Worm (Caenorhabditis elegans) whole organism, L4 larva: ENCODE results near the gene F35E12.6.

Experiments used
- D1046.2 ChIP-seq: fragments of 200-800 bp; sonication (Bioruptor generic); IDR thresholded peaks from 2 replicates; pipeline ENCODE4 v1.3.6; 2022; ENCODE audit warnings: missing genetic modification characterization, missing compliant biosample characterization
- F26F4.8 ChIP-seq: fragments of 200-800 bp; sonication (Bioruptor generic); conservative IDR thresholded peaks from 2 replicates; pipeline ENCODE4 v1.3.6; 2022; ENCODE audit warnings: missing genetic modification characterization, missing compliant biosample characterization
- F49E8.2 ChIP-seq: sonication (generic microtip); optimal IDR thresholded peaks from 2 replicates; lab custom pipeline; 2016; ENCODE audit warnings: missing compliant biosample characterization, mild to moderate bottlenecking, missing genetic modification characterization, borderline replicate concordance
- R02D3.7 ChIP-seq: fragments of 150-350 bp; sonication (generic microtip); optimal IDR thresholded peaks from 3 replicates; lab custom pipeline; 2014; ENCODE audit warnings: missing biosample characterization, missing genetic modification characterization
- T26A8.4 ChIP-seq: fragments of 200-800 bp; sonication (Bioruptor generic); IDR thresholded peaks from 2 replicates; pipeline ENCODE4 v1.3.6; 2022; ENCODE audit warnings: missing genetic modification characterization, missing compliant biosample characterization
- Y75B8A.6 ChIP-seq: fragments of 200-800 bp; sonication (Bioruptor generic); IDR thresholded peaks from 2 replicates; pipeline ENCODE4 v1.3.6; 2022; ENCODE audit warnings: missing genetic modification reagents, missing genetic modification characterization, missing compliant biosample characterization
- ZK337.2 ChIP-seq: fragments of 200-800 bp; sonication (Bioruptor generic); IDR thresholded peaks from 2 replicates; pipeline ENCODE4 v1.3.6; 2022; ENCODE audit warnings: missing genetic modification reagents, missing genetic modification characterization, missing compliant biosample characterization
- ZK546.5 ChIP-seq, 2 experiments: sonication (generic microtip); optimal IDR thresholded peaks; 2 replicates each; lab custom pipeline; 2017; ENCODE audit warnings: missing biosample characterization in 2 of 2, missing genetic modification characterization in 2 of 2
- aha-1 ChIP-seq: fragments of 150-350 bp; peaks from one replicate; lab custom pipeline; 2014; ENCODE audit warnings: missing biosample characterization, missing genetic modification characterization
- attf-4 ChIP-seq: sonication (generic microtip); optimal IDR thresholded peaks from 3 replicates; lab custom pipeline; 2017; ENCODE audit warnings: missing biosample characterization, missing genetic modification characterization
- ceh-44 ChIP-seq: fragments of 200-800 bp; sonication (Bioruptor generic); IDR thresholded peaks from 2 replicates; pipeline ENCODE4 v1.3.6; 2022; ENCODE audit warnings: missing genetic modification reagents, missing genetic modification characterization, missing compliant biosample characterization
- ceh-62 ChIP-seq: sonication (generic microtip); optimal IDR thresholded peaks from 2 replicates; lab custom pipeline; 2017; ENCODE audit warnings: missing biosample characterization, missing genetic modification characterization
- ctbp-1 ChIP-seq: fragments of 200-800 bp; sonication (Bioruptor generic); IDR thresholded peaks from 2 replicates; pipeline ENCODE4 v1.3.6; 2022; ENCODE audit warnings: missing genetic modification reagents, missing genetic modification characterization, missing compliant biosample characterization
- daf-16 ChIP-seq, 3 experiments: sonication (generic microtip); optimal IDR thresholded peaks; 2 replicates each; lab custom pipeline; 2016 to 2017; ENCODE audit warnings: missing genetic modification characterization in 3 of 3, missing genetic modification reagents in 3 of 3, mild to moderate bottlenecking in 2 of 3, missing compliant biosample characterization in 2 of 3, missing biosample characterization in 1 of 3, moderate library complexity in 1 of 3
- daf-19 ChIP-seq: fragments of 200-800 bp; sonication (Bioruptor generic); conservative IDR thresholded peaks from 2 replicates; pipeline ENCODE4 v1.3.6; 2022; ENCODE audit warnings: missing genetic modification characterization, missing compliant biosample characterization
- dmd-6 ChIP-seq: fragments of 200-800 bp; sonication (Bioruptor generic); IDR thresholded peaks from 2 replicates; pipeline ENCODE4 v1.3.6; 2022; ENCODE audit warnings: missing genetic modification reagents, missing genetic modification characterization, missing compliant biosample characterization
- dmd-9 ChIP-seq: fragments of 200-800 bp; sonication (Bioruptor generic); IDR thresholded peaks from 2 replicates; pipeline ENCODE4 v1.3.6; 2022; ENCODE audit warnings: missing genetic modification reagents, missing genetic modification characterization, missing compliant biosample characterization
- dpl-1 ChIP-seq: fragments of 150-350 bp; optimal IDR thresholded peaks from 2 replicates; lab custom pipeline; 2014; ENCODE audit warnings: missing biosample characterization, missing genetic modification reagents, missing genetic modification characterization
- dve-1 ChIP-seq: sonication (generic microtip); optimal IDR thresholded peaks from 2 replicates; lab custom pipeline; 2017; ENCODE audit warnings: antibody characterized with exemption, mild to moderate bottlenecking, missing genetic modification characterization, missing compliant biosample characterization; ENCODE audit not compliant: insufficient read depth
- hlh-11 ChIP-seq: fragments of 200-800 bp; sonication (Bioruptor generic); optimal IDR thresholded peaks from 2 replicates; lab custom pipeline; 2018; ENCODE audit warnings: mild to moderate bottlenecking, missing genetic modification characterization, missing compliant biosample characterization
- hmg-1.1 ChIP-seq: fragments of 200-800 bp; sonication (Bioruptor generic); IDR thresholded peaks from 2 replicates; pipeline ENCODE4 v1.3.6; 2022; ENCODE audit warnings: missing genetic modification reagents, missing genetic modification characterization, missing compliant biosample characterization
- jun-1 ChIP-seq: fragments of 150-350 bp; optimal IDR thresholded peaks from 2 replicates; lab custom pipeline; 2014; ENCODE audit warnings: missing biosample characterization, missing genetic modification reagents, missing genetic modification characterization
- lin-15B ChIP-seq: fragments of 150-350 bp; sonication (generic microtip); optimal IDR thresholded peaks from 3 replicates; lab custom pipeline; 2014; ENCODE audit warnings: missing biosample characterization, missing genetic modification characterization
- lin-39 ChIP-seq: fragments of 150-350 bp; optimal IDR thresholded peaks from 2 replicates; lab custom pipeline; 2014; ENCODE audit warnings: missing biosample characterization, missing genetic modification reagents, missing genetic modification characterization
- lir-3 ChIP-seq: sonication (generic microtip); optimal IDR thresholded peaks from 2 replicates; lab custom pipeline; 2016; ENCODE audit warnings: mild to moderate bottlenecking, missing genetic modification characterization, missing compliant biosample characterization
- mep-1 ChIP-seq: fragments of 150-350 bp; sonication (generic microtip); optimal IDR thresholded peaks from 3 replicates; lab custom pipeline; 2014; ENCODE audit warnings: missing biosample characterization, missing genetic modification characterization
- mxl-3 ChIP-seq: fragments of 200-800 bp; sonication (Bioruptor generic); optimal IDR thresholded peaks from 2 replicates; lab custom pipeline; 2018; ENCODE audit warnings: mild to moderate bottlenecking, missing genetic modification characterization, missing compliant biosample characterization
- nhr-102 ChIP-seq: sonication (generic microtip); optimal IDR thresholded peaks from 2 replicates; lab custom pipeline; 2016; ENCODE audit warnings: mild to moderate bottlenecking, missing genetic modification characterization, moderate library complexity, missing compliant biosample characterization
- nhr-11 ChIP-seq: fragments of 150-350 bp; optimal IDR thresholded peaks from 2 replicates; lab custom pipeline; 2014; ENCODE audit warnings: missing biosample characterization, missing genetic modification characterization
- nhr-111 ChIP-seq: fragments of 200-800 bp; sonication (Bioruptor generic); optimal IDR thresholded peaks from 2 replicates; lab custom pipeline; 2018; ENCODE audit warnings: mild to moderate bottlenecking, missing genetic modification characterization, missing compliant biosample characterization
- nhr-237 ChIP-seq: sonication (generic microtip); optimal IDR thresholded peaks from 2 replicates; lab custom pipeline; 2017; ENCODE audit warnings: missing biosample characterization, missing genetic modification characterization
- nhr-28 ChIP-seq: fragments of 150-350 bp; optimal IDR thresholded peaks from 2 replicates; lab custom pipeline; 2014; ENCODE audit warnings: missing biosample characterization, missing genetic modification characterization
- nhr-42 ChIP-seq: fragments of 200-800 bp; sonication (Bioruptor generic); IDR thresholded peaks from 2 replicates; pipeline ENCODE4 v1.3.6; 2022; ENCODE audit warnings: missing genetic modification characterization, missing compliant biosample characterization
- nhr-48 ChIP-seq: sonication (generic microtip); optimal IDR thresholded peaks from 2 replicates; lab custom pipeline; 2016; ENCODE audit warnings: mild to moderate bottlenecking, missing genetic modification characterization, missing compliant biosample characterization
- nhr-6 ChIP-seq: fragments of 150-350 bp; optimal IDR thresholded peaks from 2 replicates; lab custom pipeline; 2014; ENCODE audit warnings: missing biosample characterization, missing genetic modification characterization
- nhr-77 ChIP-seq: fragments of 150-350 bp; optimal IDR thresholded peaks from 2 replicates; lab custom pipeline; 2014; ENCODE audit warnings: missing biosample characterization, missing genetic modification characterization
- php-3 ChIP-seq: fragments of 200-800 bp; sonication (Bioruptor generic); IDR thresholded peaks from 2 replicates; pipeline ENCODE4 v1.3.6; 2022; ENCODE audit warnings: missing genetic modification reagents, missing genetic modification characterization, missing compliant biosample characterization
- pqm-1 ChIP-seq: sonication (generic microtip); optimal IDR thresholded peaks from 2 replicates; lab custom pipeline; 2017; ENCODE audit warnings: missing biosample characterization, missing genetic modification characterization
- saeg-2 ChIP-seq: fragments of 200-800 bp; sonication (Bioruptor generic); IDR thresholded peaks from 2 replicates; pipeline ENCODE4 v1.3.6; 2022; ENCODE audit warnings: missing genetic modification reagents, missing genetic modification characterization, missing compliant biosample characterization
- sdz-12 ChIP-seq: fragments of 200-800 bp; sonication (Bioruptor generic); optimal IDR thresholded peaks from 2 replicates; lab custom pipeline; 2018; ENCODE audit warnings: mild to moderate bottlenecking, missing genetic modification characterization, missing compliant biosample characterization
- tag-97 ChIP-seq: fragments of 200-800 bp; sonication (Bioruptor generic); IDR thresholded peaks from 2 replicates; pipeline ENCODE4 v1.3.6; 2022; ENCODE audit warnings: missing genetic modification characterization, missing compliant biosample characterization
- unc-39 ChIP-seq: sonication (generic microtip); optimal IDR thresholded peaks from 2 replicates; lab custom pipeline; 2017; ENCODE audit warnings: missing biosample characterization, missing genetic modification characterization
- unc-62 ChIP-seq, 3 experiments: fragments of 150-350 bp in 1 of 3; sonication (generic microtip); optimal IDR thresholded peaks in 2 of 3; peaks in 1 of 3; 1 replicate in 1 of 3; 2 replicates in 2 of 3; lab custom pipeline; 2014 to 2017; ENCODE audit warnings: missing biosample characterization in 3 of 3, missing genetic modification characterization in 3 of 3, missing genetic modification reagents in 3 of 3, missing genotype in 1 of 3
- zag-1 ChIP-seq: fragments of 150-350 bp; optimal IDR thresholded peaks from 2 replicates; lab custom pipeline; 2014; ENCODE audit warnings: missing biosample characterization, missing genetic modification characterization
- zip-11 ChIP-seq: fragments of 200-800 bp; sonication (Bioruptor generic); IDR thresholded peaks from 2 replicates; pipeline ENCODE4 v1.3.6; 2022; ENCODE audit warnings: missing genetic modification characterization, missing compliant biosample characterization
- zip-2 ChIP-seq: fragments of 150-350 bp; optimal IDR thresholded peaks from 2 replicates; lab custom pipeline; 2014; ENCODE audit warnings: missing biosample characterization, missing genetic modification characterization

Gene F35E12.6

DNA sequence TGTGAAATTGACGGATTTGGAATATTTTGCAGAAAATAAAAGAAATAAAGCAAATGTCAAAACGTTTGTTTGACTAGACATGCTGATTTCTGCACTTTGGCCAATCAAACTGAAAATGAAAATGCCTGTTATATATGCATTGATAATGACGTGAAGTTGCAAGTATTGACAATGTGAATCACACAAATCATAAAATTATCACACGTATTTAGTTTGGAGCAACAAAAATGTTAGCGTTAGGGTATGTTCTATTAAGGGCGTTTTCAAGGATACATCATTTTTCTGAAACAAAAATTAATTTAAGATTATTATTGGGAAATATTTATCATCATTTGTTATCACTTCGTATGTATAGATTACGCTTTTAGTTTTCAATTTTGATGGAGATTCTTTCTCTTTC is 15.8 kb upstream of the F35E12.6 start, which contains the start of gene cld-9 (continued):
- TF ChIP-seq lin-39 (tag; lab: Kevin White, UChicago), result no peak
- no peak for TF ChIP-seq dmd-9 (GFP tag; lab: Robert Waterston, UW)
- no peak for TF ChIP-seq nhr-102 (tag; lab: Kevin White, UChicago)
- no peak for TF ChIP-seq ZK337.2 (GFP tag; lab: Robert Waterston, UW)
- TF ChIP-seq ceh-62 (tag; lab: Kevin White, UChicago), result no peak
- TF ChIP-seq F26F4.8, result no peak
- TF ChIP-seq nhr-237, result no peak
- no peak for TF ChIP-seq unc-39
- no peak for TF ChIP-seq nhr-42 (GFP tag; lab: Robert Waterston, UW)
- peak; percentile 51 for TF ChIP-seq pqm-1 (tag; lab: Kevin White, UChicago)
- TF ChIP-seq zag-1 (tag; lab: Kevin White, UChicago), result no peak
- TF ChIP-seq dpl-1, result no peak
- TF ChIP-seq, all 104 proteins: peak for 7

DNA sequence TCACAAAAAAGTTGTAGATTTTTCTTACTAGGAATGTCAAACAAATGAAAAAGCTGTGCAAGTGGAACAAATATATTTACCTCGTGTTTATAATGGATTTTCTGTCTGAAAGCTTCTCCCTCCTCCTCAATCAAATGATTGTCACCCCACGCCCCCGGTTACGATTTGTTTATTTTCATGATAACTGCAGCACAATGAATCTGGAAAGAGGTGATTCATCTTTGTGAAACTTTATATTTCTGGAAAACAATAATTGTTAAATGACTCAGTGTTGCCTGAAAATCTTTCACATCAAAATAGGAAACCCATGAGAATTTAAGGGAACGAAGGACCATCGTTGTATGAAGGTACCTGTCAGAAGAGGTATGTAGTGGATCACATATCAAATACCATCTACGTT is 12.6 kb upstream of the F35E12.6 start, which contains the start of gene F35E12.10:
F35E12.10 (minus strand) TSS at position 101 of the 400 bp plus-strand sequence.
- TF ChIP-seq zip-11 (GFP tag; lab: Robert Waterston, UW), result no peak
- TF ChIP-seq hmg-1.1 (GFP tag; lab: Robert Waterston, UW), result no peak
- TF ChIP-seq R02D3.7, result no peak
- peak in 1 of 2 experiments; percentile 37 for TF ChIP-seq unc-62 (GFP tag; optimal IDR thresholded peaks at IDR 0.05 in 1 of 2; lab: Kevin White, UChicago)
- no peak for TF ChIP-seq unc-62 (tag; optimal IDR thresholded peaks at IDR 0.05; lab: Kevin White, UChicago)
- TF ChIP-seq saeg-2 (GFP tag; lab: Robert Waterston, UW), result no peak
- peak; percentile 69 for TF ChIP-seq aha-1 (tag; lab: Kevin White, UChicago)
- no peak for TF ChIP-seq ctbp-1 (GFP tag; lab: Robert Waterston, UW)

DNA sequence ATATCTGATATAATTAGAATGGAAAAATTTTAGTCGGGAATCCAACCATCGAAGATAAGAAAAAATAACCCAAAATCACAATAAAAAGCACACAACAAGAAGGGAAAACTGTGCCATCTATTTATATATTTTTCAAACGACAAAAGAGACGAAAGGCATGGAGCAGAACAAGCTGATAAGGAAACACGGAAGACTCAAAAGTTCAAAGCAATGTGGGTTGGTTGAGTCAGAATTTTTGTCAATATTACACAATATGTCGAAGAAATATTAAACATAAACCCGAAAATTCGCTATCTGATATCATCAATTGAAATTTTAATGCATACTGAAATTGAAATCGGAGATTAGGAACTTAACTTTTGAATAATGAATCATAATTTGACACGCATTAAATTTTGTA is 8.9 kb upstream of the F35E12.6 start, which contains the start of gene F35E12.9:
F35E12.9 (minus strand) TSS at position 227 of the 400 bp plus-strand sequence.
- TF ChIP-seq dmd-6 (peak; percentile 81), nhr-6 (peak; percentile 45), nhr-77 (tag; lab: Kevin White, UChicago) (peak; percentile 35), zip-2 (tag; lab: Kevin White, UChicago) (peak; percentile 16), nhr-28 (tag; lab: Kevin White, UChicago) (peak; percentile 83), pqm-1 (tag; lab: Kevin White, UChicago) (peak; percentile 98), dve-1 (tag; lab: Kevin White, UChicago) (peak; percentile 87), aha-1 (tag; lab: Kevin White, UChicago) (peak; percentile 85), php-3 (GFP tag; lab: Robert Waterston, UW) (peak; percentile 78), ceh-44 (GFP tag; lab: Robert Waterston, UW) (no peak), daf-16 (GFP tag; optimal IDR thresholded peaks at IDR 0.05; lab: Kevin White, UChicago) (no peak), daf-16 (tag; optimal IDR thresholded peaks at IDR 0.05; lab: Kevin White, UChicago) (peak; percentile 85), lir-3 (tag; lab: Kevin White, UChicago) (no peak), tag-97 (GFP tag; lab: Robert Waterston, UW) (no peak), nhr-111 (GFP tag; lab: Kevin White, UChicago) (no peak), nhr-48 (tag; lab: Kevin White, UChicago) (peak; percentile 33), mep-1 (peak; percentile 23), hlh-11 (peak; percentile 59), lin-15B (no peak), sdz-12 (GFP tag; lab: Kevin White, UChicago) (no peak), ctbp-1 (GFP tag; lab: Robert Waterston, UW) (no peak), nhr-102 (tag; lab: Kevin White, UChicago) (peak; percentile 24)
- TF ChIP-seq, all 104 proteins: peak for 14

DNA sequence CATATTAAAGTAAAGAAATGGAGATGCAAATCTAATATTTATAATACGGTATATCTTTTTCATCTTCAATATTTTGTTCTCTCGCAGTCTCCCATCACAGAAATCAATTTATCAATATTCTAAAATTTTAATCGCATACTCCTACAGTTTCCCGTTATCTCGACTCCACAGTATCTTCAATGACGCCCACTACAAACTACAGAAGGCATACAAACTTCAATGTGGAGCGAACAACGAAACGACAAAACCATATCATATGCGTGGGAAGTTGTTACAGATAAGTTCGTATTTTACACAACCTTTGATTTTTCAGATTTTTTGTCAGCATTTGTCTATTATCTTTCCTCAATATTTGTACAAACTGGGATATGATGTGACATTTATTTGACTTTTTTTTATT is 3.9 kb upstream of the F35E12.6 start:
- TF ChIP-seq attf-4, result no peak
- no peak for TF ChIP-seq nhr-42 (GFP tag; lab: Robert Waterston, UW)
- no peak for TF ChIP-seq D1046.2
- TF ChIP-seq F49E8.2 (tag; lab: Kevin White, UChicago), result no peak
- no peak for TF ChIP-seq dpl-1
- no peak for TF ChIP-seq sdz-12 (GFP tag; lab: Kevin White, UChicago)
- TF ChIP-seq nhr-11 (tag; lab: Kevin White, UChicago), result no peak
- TF ChIP-seq nhr-28 (tag; lab: Kevin White, UChicago), result peak; percentile 94
- TF ChIP-seq ZK546.5 (tag; optimal IDR thresholded peaks at IDR 0.05; lab: Kevin White, UChicago), result no peak
- no peak for TF ChIP-seq Y75B8A.6
- TF ChIP-seq aha-1 (tag; lab: Kevin White, UChicago), result no peak
- TF ChIP-seq T26A8.4 (GFP tag; lab: Robert Waterston, UW), result no peak
- no peak for TF ChIP-seq mxl-3 (GFP tag; lab: Kevin White, UChicago)
- TF ChIP-seq hmg-1.1 (GFP tag; lab: Robert Waterston, UW), result no peak
- TF ChIP-seq daf-19 (GFP tag; lab: Robert Waterston, UW), result no peak
- TF ChIP-seq daf-16 (GFP tag; optimal IDR thresholded peaks at IDR 0.05; lab: Kevin White, UChicago), result no peak
- peak; percentile 67 for TF ChIP-seq daf-16 (tag; optimal IDR thresholded peaks at IDR 0.05; lab: Kevin White, UChicago)
- no peak for TF ChIP-seq jun-1 (tag; lab: Kevin White, UChicago)
- peak; percentile 0 for TF ChIP-seq nhr-102 (tag; lab: Kevin White, UChicago)
